Fruit fly (Drosophila melanogaster) whole organism, adult: Measurements from ENCODE around the gene CG15892.

Experiments used
- CG11617 ChIP-seq: fragments of 200-800 bp; sonication (Bioruptor generic); optimal IDR thresholded peaks from 2 replicates; lab custom pipeline; 2017; ENCODE audit warnings: mild to moderate bottlenecking, missing biosample characterization, missing genetic modification reagents, missing genetic modification characterization
- CG12768 ChIP-seq: fragments of 200-800 bp; sonication (Bioruptor generic); optimal IDR thresholded peaks from 2 replicates; lab custom pipeline; 2017; ENCODE audit warnings: missing biosample characterization, missing genetic modification characterization, mild to moderate bottlenecking, moderate library complexity, missing genetic modification reagents
- CG14711 ChIP-seq: fragments of 200-800 bp; sonication (Bioruptor generic); optimal IDR thresholded peaks from 2 replicates; lab custom pipeline; 2018; ENCODE audit warnings: missing biosample characterization, mild to moderate bottlenecking, missing genetic modification characterization, moderate library complexity
- CG1620 ChIP-seq: fragments of 200-800 bp; sonication (Bioruptor generic); optimal IDR thresholded peaks from 2 replicates; lab custom pipeline; 2016; ENCODE audit warnings: missing biosample characterization, missing genetic modification characterization
- CG33017 ChIP-seq: fragments of 200-800 bp; sonication (Bioruptor generic); optimal IDR thresholded peaks from 2 replicates; lab custom pipeline; 2018; ENCODE audit warnings: missing biosample characterization, mild to moderate bottlenecking, missing genetic modification characterization, moderate library complexity
- CG5204 ChIP-seq: fragments of 200-800 bp; sonication (Bioruptor generic); optimal IDR thresholded peaks from 2 replicates; lab custom pipeline; 2016; ENCODE audit warnings: missing biosample characterization, missing genetic modification characterization
- CG7045 ChIP-seq: fragments of 200-800 bp; sonication (Bioruptor generic); optimal IDR thresholded peaks from 2 replicates; lab custom pipeline; 2017; ENCODE audit warnings: missing biosample characterization, mild to moderate bottlenecking, missing genetic modification characterization
- CG7101 ChIP-seq: fragments of 200-800 bp; sonication (Bioruptor generic); optimal IDR thresholded peaks from 2 replicates; lab custom pipeline; 2018; ENCODE audit warnings: missing biosample characterization, mild to moderate bottlenecking, missing genetic modification characterization, moderate library complexity
- Clk ChIP-seq: fragments of 200-800 bp; sonication (Bioruptor generic); optimal IDR thresholded peaks from 2 replicates; lab custom pipeline; 2017; ENCODE audit warnings: missing biosample characterization, missing genetic modification characterization
- Crg-1 ChIP-seq: fragments of 200-800 bp; sonication (Bioruptor generic); optimal IDR thresholded peaks from 2 replicates; lab custom pipeline; 2016; ENCODE audit warnings: missing biosample characterization, missing genetic modification characterization
- Hr96 ChIP-seq: fragments of 200-800 bp; sonication (Bioruptor generic); optimal IDR thresholded peaks from 2 replicates; lab custom pipeline; 2016; ENCODE audit warnings: missing biosample characterization, missing genetic modification characterization
- Mnt ChIP-seq: fragments of 200-800 bp; sonication (Bioruptor generic); optimal IDR thresholded peaks from 2 replicates; lab custom pipeline; 2016; ENCODE audit warnings: missing biosample characterization, mild to moderate bottlenecking, missing genetic modification characterization
- bab1 ChIP-seq: fragments of 200-800 bp; sonication (Bioruptor generic); optimal IDR thresholded peaks from 3 replicates; lab custom pipeline; 2019; ENCODE audit warnings: missing biosample characterization, mild to moderate bottlenecking, missing genetic modification characterization, moderate library complexity
- cic ChIP-seq: fragments of 200-800 bp; sonication (Bioruptor generic); optimal IDR thresholded peaks from 2 replicates; lab custom pipeline; 2017; ENCODE audit warnings: missing biosample characterization, mild to moderate bottlenecking, missing genetic modification characterization, moderate library complexity
- cnc ChIP-seq, 2 experiments: fragments of >200 bp; optimal IDR thresholded peaks; 2 replicates each; lab custom pipeline; 2017
- kay ChIP-seq: fragments of 200-800 bp; sonication (Bioruptor generic); peaks from one replicate; lab custom pipeline; 2016; ENCODE audit warnings: missing biosample characterization, missing genetic modification characterization, borderline replicate concordance
- ovo ChIP-seq: fragments of 200-800 bp; sonication (Bioruptor generic); optimal IDR thresholded peaks from 2 replicates; lab custom pipeline; 2016; ENCODE audit warnings: missing biosample characterization, missing genetic modification characterization
- pad ChIP-seq: fragments of 200-800 bp; sonication (Bioruptor generic); optimal IDR thresholded peaks from 3 replicates; lab custom pipeline; 2017; ENCODE audit warnings: missing biosample characterization, missing genetic modification characterization, mild to moderate bottlenecking, moderate library complexity, missing genetic modification reagents
- tj ChIP-seq: fragments of 200-800 bp; sonication (Bioruptor generic); optimal IDR thresholded peaks from 3 replicates; lab custom pipeline; 2017; ENCODE audit warnings: missing biosample characterization, mild to moderate bottlenecking, missing genetic modification characterization, moderate library complexity
- toe ChIP-seq: fragments of 200-800 bp; sonication (Bioruptor generic); optimal IDR thresholded peaks from 2 replicates; lab custom pipeline; 2016; ENCODE audit warnings: missing biosample characterization, missing genetic modification characterization

CG15892 gene

dm6 chrX:6338738-6339614, 44.8 kb upstream of the CG15892 start:
- TF ChIP-seq tj (GFP tag; lab: Kevin White, UChicago) (peak; percentile 13), CG1620 (GFP tag; lab: Kevin White, UChicago) (no peak), Crg-1 (GFP tag; lab: Kevin White, UChicago) (no peak), CG14711 (tag; lab: Kevin White, UChicago) (no peak), ovo (GFP tag; lab: Kevin White, UChicago) (no peak), CG7101 (tag; lab: Kevin White, UChicago) (peak; percentile 17), CG5204 (no peak), toe (GFP tag; lab: Kevin White, UChicago) (no peak), kay (GFP tag; lab: Kevin White, UChicago) (no peak), CG33017 (no peak)

dm6 chrX:6337702-6338101, 43.6 kb upstream of the CG15892 start, which contains the start of gene CG3842:
CG3842 (plus strand) TSS chrX:6337762.
- TF ChIP-seq CG12768 (GFP tag; lab: Kevin White, UChicago) (no peak), CG1620 (GFP tag; lab: Kevin White, UChicago) (no peak), pad (GFP tag; lab: Kevin White, UChicago) (no peak), cic (GFP tag; lab: Kevin White, UChicago) (no peak), CG14711 (tag; lab: Kevin White, UChicago) (no peak), Mnt (no peak), bab1 (GFP tag; lab: Kevin White, UChicago) (no peak), CG7101 (tag; lab: Kevin White, UChicago) (no peak), CG5204 (no peak), toe (GFP tag; lab: Kevin White, UChicago) (no peak)

dm6 chrX:6334945-6335344, 40.8 kb upstream of the CG15892 start:
- TF ChIP-seq CG1620 (GFP tag; lab: Kevin White, UChicago) (no peak), Mnt (no peak), tj (GFP tag; lab: Kevin White, UChicago) (no peak), toe (GFP tag; lab: Kevin White, UChicago) (no peak), CG7101 (tag; lab: Kevin White, UChicago) (no peak), CG12768 (GFP tag; lab: Kevin White, UChicago) (no peak), CG33017 (no peak), Clk (GFP tag; lab: Kevin White, UChicago) (no peak), Hr96 (no peak), Crg-1 (GFP tag; lab: Kevin White, UChicago) (no peak), CG14711 (tag; lab: Kevin White, UChicago) (no peak), pad (GFP tag; lab: Kevin White, UChicago) (no peak), CG11617 (GFP tag; lab: Kevin White, UChicago) (no peak), cnc (optimal IDR thresholded peaks at IDR 0.05; lab: Kevin White, UChicago) (no peak), kay (GFP tag; lab: Kevin White, UChicago) (no peak), ovo (GFP tag; lab: Kevin White, UChicago) (no peak), cic (GFP tag; lab: Kevin White, UChicago) (no peak), CG5204 (no peak)

- no peak for TF ChIP-seq CG14711 (tag; lab: Kevin White, UChicago)
- TF ChIP-seq Hr96, result peak; percentile 53
- peak; percentile 14 for TF ChIP-seq pad (GFP tag; lab: Kevin White, UChicago)
- no peak for TF ChIP-seq Clk (GFP tag; lab: Kevin White, UChicago)
- TF ChIP-seq CG12768 (GFP tag; lab: Kevin White, UChicago), result peak; percentile 30
- TF ChIP-seq toe (GFP tag; lab: Kevin White, UChicago), result no peak
- TF ChIP-seq CG7045, result peak; percentile 23
- TF ChIP-seq Crg-1 (GFP tag; lab: Kevin White, UChicago), result peak; percentile 23
- TF ChIP-seq Mnt, result peak; percentile 37
- TF ChIP-seq CG11617 (GFP tag; lab: Kevin White, UChicago), result peak; percentile 57
- TF ChIP-seq tj (GFP tag; lab: Kevin White, UChicago), result peak; percentile 65
- peak; percentile 53 for TF ChIP-seq bab1 (GFP tag; lab: Kevin White, UChicago)
- TF ChIP-seq CG1620 (GFP tag; lab: Kevin White, UChicago), result no peak
- TF ChIP-seq CG7101 (tag; lab: Kevin White, UChicago), result no peak
- TF ChIP-seq cnc (optimal IDR thresholded peaks at IDR 0.05; lab: Kevin White, UChicago), result no peak
- TF ChIP-seq CG5204, result peak; percentile 47
- no peak for TF ChIP-seq cic (GFP tag; lab: Kevin White, UChicago)
- peak; percentile 36 for TF ChIP-seq kay (GFP tag; lab: Kevin White, UChicago)
- no peak for TF ChIP-seq ovo (GFP tag; lab: Kevin White, UChicago)
- TF ChIP-seq CG33017, result no peak
Observed at dm6 chrX:6332988-6333719, 39.0 kb upstream of the CG15892 start.

- TF ChIP-seq CG14711 (tag; lab: Kevin White, UChicago), result peak; percentile 86
- peak; percentile 73 for TF ChIP-seq Crg-1 (GFP tag; lab: Kevin White, UChicago)
- TF ChIP-seq Hr96, result peak; percentile 83
- TF ChIP-seq CG7045, result peak; percentile 89
- peak; percentile 65 for TF ChIP-seq Mnt
- TF ChIP-seq pad (GFP tag; lab: Kevin White, UChicago), result peak; percentile 81
- TF ChIP-seq ovo (GFP tag; lab: Kevin White, UChicago), result peak; percentile 71
- peak; percentile 96 for TF ChIP-seq CG11617 (GFP tag; lab: Kevin White, UChicago)
- TF ChIP-seq CG1620 (GFP tag; lab: Kevin White, UChicago), result peak; percentile 54
- TF ChIP-seq kay (GFP tag; lab: Kevin White, UChicago), result peak; percentile 92
- TF ChIP-seq bab1 (GFP tag; lab: Kevin White, UChicago), result peak; percentile 96
- TF ChIP-seq cic (GFP tag; lab: Kevin White, UChicago), result peak; percentile 74
- peak; percentile 93 for TF ChIP-seq CG7101 (tag; lab: Kevin White, UChicago)
- TF ChIP-seq CG33017, result peak; percentile 85
- TF ChIP-seq toe (GFP tag; lab: Kevin White, UChicago), result peak; percentile 61
- no peak for TF ChIP-seq cnc (optimal IDR thresholded peaks at IDR 0.05; lab: Kevin White, UChicago)
- TF ChIP-seq tj (GFP tag; lab: Kevin White, UChicago), result peak; percentile 82
- TF ChIP-seq CG12768 (GFP tag; lab: Kevin White, UChicago), result peak; percentile 86
- peak; percentile 79 for TF ChIP-seq CG5204
- peak; percentile 46 for TF ChIP-seq Clk (GFP tag; lab: Kevin White, UChicago)
Observed at dm6 chrX:6330369-6330949, 36.3 kb upstream of the CG15892 start, which contains the start of gene CG42240. CG42240 (plus strand) TSS chrX:6330842.
